Worm (Caenorhabditis elegans): ENCODE data around the gene ZK1098.11.

Gene ZK1098.11

ce11 chrIII:9556300-9556699 lies at the start of gene ZK1098.11:
Gene ZK1098.11 (plus strand): TSS chrIII:9556600.
- TF ChIP-seq lin-14 (GFP tag; optimal IDR thresholded peaks at IDR 0.05): no peak
- TF ChIP-seq irx-1 (tag; optimal IDR thresholded peaks at IDR 0.05): no peak
- TF ChIP-seq nhr-71 (tag; optimal IDR thresholded peaks at IDR 0.05): no peak
- no peak for TF ChIP-seq unc-62 (GFP tag; optimal IDR thresholded peaks at IDR 0.05)
- no peak for TF ChIP-seq elt-3 (tag; optimal IDR thresholded peaks at IDR 0.05)
- no peak for TF ChIP-seq nhr-28 (tag; optimal IDR thresholded peaks at IDR 0.05)
- no peak for TF ChIP-seq rnt-1 (tag; optimal IDR thresholded peaks at IDR 0.05)
- no peak for TF ChIP-seq ztf-11 (tag; optimal IDR thresholded peaks at IDR 0.05)
- no peak for TF ChIP-seq isw-1 (GFP tag; IDR thresholded peaks at IDR 0.05)
- TF ChIP-seq fkh-4 (tag; optimal IDR thresholded peaks at IDR 0.05; ENCODE audit: borderline replicate concordance): no peak
- no peak for TF ChIP-seq C34B4.2 (tag; optimal IDR thresholded peaks at IDR 0.05)
- no peak for TF ChIP-seq zip-4 (GFP tag; optimal IDR thresholded peaks at IDR 0.05)
- no peak for TF ChIP-seq snu-23 (GFP tag; optimal IDR thresholded peaks at IDR 0.05)
- no peak for TF ChIP-seq zag-1 (tag; optimal IDR thresholded peaks at IDR 0.05)
- TF ChIP-seq ceh-90 (tag; optimal IDR thresholded peaks at IDR 0.05): no peak

- TF ChIP-seq ztf-4 (tag; optimal IDR thresholded peaks at IDR 0.05) (no peak), mep-1 (tag; optimal IDR thresholded peaks at IDR 0.05) (peak; percentile 74), lin-15B (tag; optimal IDR thresholded peaks at IDR 0.05) (peak; percentile 49), vab-15 (tag; optimal IDR thresholded peaks at IDR 0.05) (no peak), hpl-2 (GFP tag; optimal IDR thresholded peaks at IDR 0.05) (no peak), dpl-1 (GFP tag; optimal IDR thresholded peaks at IDR 0.05) (peak; percentile 1 to 69 (median 31)), fkh-10 (GFP tag; optimal IDR thresholded peaks at IDR 0.05) (no peak), ztf-11 (tag; optimal IDR thresholded peaks at IDR 0.05) (no peak), unc-98 (GFP tag; IDR thresholded peaks at IDR 0.05) (no peak), zip-4 (GFP tag; optimal IDR thresholded peaks at IDR 0.05) (no peak), nhr-237 (tag; optimal IDR thresholded peaks at IDR 0.05) (no peak), ceh-82 (tag; optimal IDR thresholded peaks at IDR 0.05) (peak in 1 of 3 experiments; percentile 65), egl-27 (tag; optimal IDR thresholded peaks at IDR 0.05) (no peak), nhr-47 (tag; optimal IDR thresholded peaks at IDR 0.05) (no peak), lir-3 (tag; optimal IDR thresholded peaks at IDR 0.05; ENCODE audit: poor library complexity) (peak; percentile 6), ceh-90 (tag; optimal IDR thresholded peaks at IDR 0.05) (no peak), lin-14 (GFP tag; optimal IDR thresholded peaks at IDR 0.05) (peak; percentile 71), elt-3 (tag; optimal IDR thresholded peaks at IDR 0.05) (no peak), rnt-1 (tag; optimal IDR thresholded peaks at IDR 0.05) (no peak), mdl-1 (tag; optimal IDR thresholded peaks at IDR 0.05) (no peak), jun-1 (tag; optimal IDR thresholded peaks at IDR 0.05) (no peak), unc-130 (tag; optimal IDR thresholded peaks at IDR 0.05) (peak; percentile 42), fos-1 (tag; optimal IDR thresholded peaks at IDR 0.05) (no peak), ceh-88 (GFP tag; IDR thresholded peaks at IDR 0.05) (no peak), skn-1 (tag; optimal IDR thresholded peaks at IDR 0.05) (peak; percentile 32), egl-13 (tag; optimal IDR thresholded peaks at IDR 0.05) (no peak), zag-1 (tag; optimal IDR thresholded peaks at IDR 0.05) (no peak), unc-62 (GFP tag; optimal IDR thresholded peaks at IDR 0.05) (no peak), grh-1 (GFP tag; IDR thresholded peaks at IDR 0.05) (no peak), blmp-1 (tag; optimal IDR thresholded peaks at IDR 0.05) (peak; percentile 58), pqm-1 (tag; optimal IDR thresholded peaks at IDR 0.05) (no peak), nhr-76 (tag; optimal IDR thresholded peaks at IDR 0.05) (no peak), snpc-4 (tag; optimal IDR thresholded peaks at IDR 0.05) (no peak), lsy-2 (tag; optimal IDR thresholded peaks at IDR 0.05) (peak in 1 of 2 experiments; percentile 77), aly-2 (tag; optimal IDR thresholded peaks at IDR 0.05) (no peak), lin-39 (tag; optimal IDR thresholded peaks at IDR 0.05) (no peak), C34B4.2 (tag; optimal IDR thresholded peaks at IDR 0.05) (no peak), nhr-12 (tag; optimal IDR thresholded peaks at IDR 0.05) (no peak), hlh-4 (tag; optimal IDR thresholded peaks at IDR 0.05) (no peak), F16B12.6 (tag; optimal IDR thresholded peaks at IDR 0.05) (no peak), tlp-1 (tag; optimal IDR thresholded peaks at IDR 0.05) (no peak), Y116A8C.19 (tag; optimal IDR thresholded peaks at IDR 0.05; ENCODE audit: borderline replicate concordance) (no peak), dsc-1 (tag; optimal IDR thresholded peaks at IDR 0.05) (no peak), nhr-20 (tag; optimal IDR thresholded peaks at IDR 0.05) (peak; percentile 26), unc-86 (tag; optimal IDR thresholded peaks at IDR 0.05) (no peak)
Observed at ce11 chrIII:9507799-9508198, 48.6 kb upstream of the ZK1098.11 start, which contains the start of gene vha-14. Gene vha-14 (plus strand): TSS chrIII:9508100.

Data from whole organism, L1 larva.